Fruit fly (Drosophila melanogaster) whole organism, adult: ENCODE measurements around the gene Mat89Ba.

Source experiments
- CG11617 ChIP-seq: fragments of 200-800 bp; sonication (Bioruptor generic); optimal IDR thresholded peaks from 2 replicates; lab custom pipeline; 2017; ENCODE audit warnings: mild to moderate bottlenecking, missing biosample characterization, missing genetic modification reagents, missing genetic modification characterization
- CG12768 ChIP-seq: fragments of 200-800 bp; sonication (Bioruptor generic); optimal IDR thresholded peaks from 2 replicates; lab custom pipeline; 2017; ENCODE audit warnings: missing biosample characterization, missing genetic modification characterization, mild to moderate bottlenecking, moderate library complexity, missing genetic modification reagents
- CG14711 ChIP-seq: fragments of 200-800 bp; sonication (Bioruptor generic); optimal IDR thresholded peaks from 2 replicates; lab custom pipeline; 2018; ENCODE audit warnings: missing biosample characterization, mild to moderate bottlenecking, missing genetic modification characterization, moderate library complexity
- CG1620 ChIP-seq: fragments of 200-800 bp; sonication (Bioruptor generic); optimal IDR thresholded peaks from 2 replicates; lab custom pipeline; 2016; ENCODE audit warnings: missing biosample characterization, missing genetic modification characterization
- CG33017 ChIP-seq: fragments of 200-800 bp; sonication (Bioruptor generic); optimal IDR thresholded peaks from 2 replicates; lab custom pipeline; 2018; ENCODE audit warnings: missing biosample characterization, mild to moderate bottlenecking, missing genetic modification characterization, moderate library complexity
- CG5204 ChIP-seq: fragments of 200-800 bp; sonication (Bioruptor generic); optimal IDR thresholded peaks from 2 replicates; lab custom pipeline; 2016; ENCODE audit warnings: missing biosample characterization, missing genetic modification characterization
- CG7045 ChIP-seq: fragments of 200-800 bp; sonication (Bioruptor generic); optimal IDR thresholded peaks from 2 replicates; lab custom pipeline; 2017; ENCODE audit warnings: missing biosample characterization, mild to moderate bottlenecking, missing genetic modification characterization
- CG7101 ChIP-seq: fragments of 200-800 bp; sonication (Bioruptor generic); optimal IDR thresholded peaks from 2 replicates; lab custom pipeline; 2018; ENCODE audit warnings: missing biosample characterization, mild to moderate bottlenecking, missing genetic modification characterization, moderate library complexity
- Clk ChIP-seq: fragments of 200-800 bp; sonication (Bioruptor generic); optimal IDR thresholded peaks from 2 replicates; lab custom pipeline; 2017; ENCODE audit warnings: missing biosample characterization, missing genetic modification characterization
- Crg-1 ChIP-seq: fragments of 200-800 bp; sonication (Bioruptor generic); optimal IDR thresholded peaks from 2 replicates; lab custom pipeline; 2016; ENCODE audit warnings: missing biosample characterization, missing genetic modification characterization
- Hr96 ChIP-seq: fragments of 200-800 bp; sonication (Bioruptor generic); optimal IDR thresholded peaks from 2 replicates; lab custom pipeline; 2016; ENCODE audit warnings: missing biosample characterization, missing genetic modification characterization
- Mnt ChIP-seq: fragments of 200-800 bp; sonication (Bioruptor generic); optimal IDR thresholded peaks from 2 replicates; lab custom pipeline; 2016; ENCODE audit warnings: missing biosample characterization, mild to moderate bottlenecking, missing genetic modification characterization
- bab1 ChIP-seq: fragments of 200-800 bp; sonication (Bioruptor generic); optimal IDR thresholded peaks from 3 replicates; lab custom pipeline; 2019; ENCODE audit warnings: missing biosample characterization, mild to moderate bottlenecking, missing genetic modification characterization, moderate library complexity
- cic ChIP-seq: fragments of 200-800 bp; sonication (Bioruptor generic); optimal IDR thresholded peaks from 2 replicates; lab custom pipeline; 2017; ENCODE audit warnings: missing biosample characterization, mild to moderate bottlenecking, missing genetic modification characterization, moderate library complexity
- cnc ChIP-seq, 2 experiments: fragments of >200 bp; optimal IDR thresholded peaks; 2 replicates each; lab custom pipeline; 2017
- kay ChIP-seq: fragments of 200-800 bp; sonication (Bioruptor generic); peaks from one replicate; lab custom pipeline; 2016; ENCODE audit warnings: missing biosample characterization, missing genetic modification characterization, borderline replicate concordance
- ovo ChIP-seq: fragments of 200-800 bp; sonication (Bioruptor generic); optimal IDR thresholded peaks from 2 replicates; lab custom pipeline; 2016; ENCODE audit warnings: missing biosample characterization, missing genetic modification characterization
- pad ChIP-seq: fragments of 200-800 bp; sonication (Bioruptor generic); optimal IDR thresholded peaks from 3 replicates; lab custom pipeline; 2017; ENCODE audit warnings: missing biosample characterization, missing genetic modification characterization, mild to moderate bottlenecking, moderate library complexity, missing genetic modification reagents
- tj ChIP-seq: fragments of 200-800 bp; sonication (Bioruptor generic); optimal IDR thresholded peaks from 3 replicates; lab custom pipeline; 2017; ENCODE audit warnings: missing biosample characterization, mild to moderate bottlenecking, missing genetic modification characterization, moderate library complexity
- toe ChIP-seq: fragments of 200-800 bp; sonication (Bioruptor generic); optimal IDR thresholded peaks from 2 replicates; lab custom pipeline; 2016; ENCODE audit warnings: missing biosample characterization, missing genetic modification characterization

The Mat89Ba gene

DNA sequence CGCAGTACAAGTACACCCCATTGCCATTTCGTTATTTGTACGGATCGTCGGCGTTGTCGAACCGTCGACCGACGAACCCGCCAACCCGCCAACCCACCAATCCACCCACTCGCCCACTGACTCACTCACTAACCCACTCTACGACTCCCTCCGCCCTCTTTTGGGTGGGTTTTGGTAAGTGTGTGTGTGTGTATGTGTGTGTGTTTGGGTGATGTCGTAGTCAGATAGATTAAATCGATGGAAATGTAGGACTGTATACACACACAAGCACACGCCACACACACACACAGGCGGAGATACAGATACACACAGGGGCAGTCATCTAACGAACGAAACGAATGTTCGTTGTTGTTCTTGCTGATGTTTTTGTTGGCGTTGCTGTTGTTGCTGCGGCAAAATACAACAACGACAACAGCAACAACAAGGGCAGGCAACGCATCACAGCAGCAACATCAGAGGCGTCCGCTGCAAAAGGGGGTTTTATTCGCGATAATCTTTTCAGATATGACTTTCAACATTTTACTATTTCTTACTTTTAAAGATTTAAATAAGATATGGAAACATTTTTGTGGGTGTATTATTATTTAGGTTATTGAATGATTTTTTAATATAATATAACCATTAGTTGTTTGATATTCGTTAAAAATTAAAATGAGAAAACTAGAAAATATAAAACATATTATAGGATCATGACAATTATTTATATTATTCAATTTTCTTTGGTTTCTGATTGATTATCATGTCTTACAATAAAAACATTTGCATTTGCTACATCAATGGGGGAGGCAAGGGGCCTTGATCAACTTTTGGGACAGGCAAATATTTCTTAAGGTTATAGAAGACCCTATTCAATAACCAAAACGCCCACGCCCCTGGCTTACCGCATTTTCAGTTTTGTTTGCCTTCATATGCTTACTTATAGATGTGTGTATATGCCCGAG lies 50.6 kb downstream of the Mat89Ba start:
- TF ChIP-seq Mnt (GFP tag; lab: Kevin White, UChicago) (no peak), cic (GFP tag; lab: Kevin White, UChicago) (no peak), toe (GFP tag; lab: Kevin White, UChicago) (peak; percentile 17), tj (GFP tag; lab: Kevin White, UChicago) (peak; percentile 66), Crg-1 (GFP tag; lab: Kevin White, UChicago) (no peak), pad (peak; percentile 62), bab1 (no peak), CG1620 (GFP tag; lab: Kevin White, UChicago) (no peak), CG11617 (GFP tag; lab: Kevin White, UChicago) (peak; percentile 87), CG5204 (GFP tag; lab: Kevin White, UChicago) (peak; percentile 37), CG14711 (peak; percentile 37), ovo (GFP tag; lab: Kevin White, UChicago) (no peak), CG33017 (tag; lab: Kevin White, UChicago) (peak; percentile 75), kay (GFP tag; lab: Kevin White, UChicago) (no peak), CG7045 (peak; percentile 88), Hr96 (GFP tag; lab: Kevin White, UChicago) (no peak), cnc (optimal IDR thresholded peaks at IDR 0.05; lab: Kevin White, UChicago) (no peak), CG12768 (peak; percentile 51), Clk (GFP tag; lab: Kevin White, UChicago) (no peak), CG7101 (tag; lab: Kevin White, UChicago) (peak; percentile 70)

DNA sequence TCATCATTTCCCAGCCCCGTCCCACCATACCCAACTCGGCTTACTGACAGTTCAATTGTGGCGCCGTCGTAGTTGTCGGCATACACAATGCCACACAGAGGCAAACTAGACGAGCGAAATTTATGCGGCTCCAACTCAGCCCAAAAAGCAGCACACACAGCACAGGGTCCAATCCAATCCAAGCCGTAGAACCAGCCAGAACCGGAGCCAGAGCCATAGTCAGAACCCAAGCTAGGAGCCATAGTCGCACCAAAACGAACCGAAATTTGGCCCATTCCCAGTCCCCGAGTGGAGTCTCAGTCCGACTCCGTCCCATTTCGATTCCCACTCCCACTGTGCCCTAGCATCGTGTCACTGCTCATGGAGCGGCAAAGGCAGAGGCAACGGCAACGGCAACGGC lies 51.4 kb downstream of the Mat89Ba start:
- no peak for TF ChIP-seq Mnt (GFP tag; lab: Kevin White, UChicago)

DNA sequence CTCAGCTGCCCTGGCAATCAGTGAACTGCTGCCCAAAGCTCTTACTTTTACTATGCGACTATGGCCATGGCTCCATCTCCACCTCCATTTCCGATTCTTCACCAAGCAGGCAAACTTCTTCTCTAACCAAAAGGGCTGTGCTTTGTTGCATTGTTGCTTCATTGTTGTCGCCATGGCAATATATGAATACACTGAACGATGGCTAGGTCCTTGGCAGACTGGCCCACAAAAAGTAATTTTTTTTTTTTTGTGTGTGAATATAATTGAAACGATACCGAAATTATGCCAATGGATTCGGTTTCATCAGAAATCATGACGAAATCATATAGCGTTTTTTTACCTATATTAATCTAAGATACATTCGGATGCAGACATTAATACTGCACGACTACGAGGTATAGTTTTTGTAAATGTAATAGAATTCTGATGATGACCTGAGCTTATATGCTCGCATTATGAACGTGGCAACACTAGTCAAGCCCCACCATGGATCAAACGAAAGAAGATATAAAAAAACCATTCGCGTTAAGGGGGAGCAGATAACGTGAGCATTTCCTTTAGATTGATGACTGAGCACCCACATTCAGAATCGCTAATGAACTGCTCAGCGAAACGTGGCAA lies 52.1 kb downstream of the Mat89Ba start:
- no peak for TF ChIP-seq Mnt (GFP tag; lab: Kevin White, UChicago)
- no peak for TF ChIP-seq pad
- TF ChIP-seq cnc (optimal IDR thresholded peaks at IDR 0.05; lab: Kevin White, UChicago): no peak
